Worm (Caenorhabditis elegans) whole organism, early embryonic: ENCODE data around the gene rbm-39.

Experiments
- B0310.2 ChIP-seq: sonication (generic microtip); optimal IDR thresholded peaks from 2 replicates; lab custom pipeline; 2016; ENCODE audit warnings: mild to moderate bottlenecking, missing genetic modification characterization, missing compliant biosample characterization
- F13C5.2 ChIP-seq: sonication (generic microtip); optimal IDR thresholded peaks from 2 replicates; lab custom pipeline; 2017; ENCODE audit warnings: mild to moderate bottlenecking, missing genetic modification characterization, inconsistent platforms, missing compliant biosample characterization
- aly-1 ChIP-seq: sonication (generic microtip); optimal IDR thresholded peaks from 2 replicates; lab custom pipeline; 2016; ENCODE audit warnings: missing genetic modification characterization, missing compliant biosample characterization
- ama-1 ChIP-seq: fragments of 150-350 bp; optimal IDR thresholded peaks from 2 replicates; lab custom pipeline; 2014
- ceh-13 ChIP-seq: fragments of 200-800 bp; sonication (Bioruptor generic); optimal IDR thresholded peaks from 2 replicates; lab custom pipeline; 2018; ENCODE audit warnings: mild to moderate bottlenecking, missing genetic modification characterization, missing compliant biosample characterization
- ceh-36 ChIP-seq: sonication (generic microtip); optimal IDR thresholded peaks from 2 replicates; lab custom pipeline; 2016; ENCODE audit warnings: missing genetic modification characterization, inconsistent platforms, missing compliant biosample characterization
- ets-7 ChIP-seq: sonication (generic microtip); optimal IDR thresholded peaks from 2 replicates; lab custom pipeline; 2016; ENCODE audit warnings: missing genotype, missing genetic modification characterization, missing compliant biosample characterization
- flt-1 ChIP-seq: fragments of 200-800 bp; sonication (Bioruptor generic); IDR thresholded peaks from 2 replicates; pipeline ENCODE4 v1.3.6; 2022; ENCODE audit warnings: missing genetic modification characterization, missing compliant biosample characterization
- hmbx-1 ChIP-seq: sonication (generic microtip); optimal IDR thresholded peaks from 2 replicates; lab custom pipeline; 2016; ENCODE audit warnings: mild to moderate bottlenecking, missing genetic modification characterization, missing compliant biosample characterization
- hmg-4 ChIP-seq: fragments of 200-800 bp; sonication (Bioruptor generic); optimal IDR thresholded peaks from 2 replicates; lab custom pipeline; 2018; ENCODE audit warnings: mild to moderate bottlenecking, missing genetic modification characterization, missing compliant biosample characterization
- hnd-1 ChIP-seq: sonication (generic microtip); optimal IDR thresholded peaks from 2 replicates; lab custom pipeline; 2016; ENCODE audit warnings: missing genetic modification characterization, missing compliant biosample characterization
- pes-1 ChIP-seq: fragments of 200-800 bp; sonication (Bioruptor generic); IDR thresholded peaks from 2 replicates; pipeline ENCODE4 v1.3.6; 2022; ENCODE audit warnings: missing genetic modification reagents, missing genetic modification characterization, missing compliant biosample characterization
- scrt-1 ChIP-seq: fragments of 200-800 bp; sonication (Bioruptor generic); IDR thresholded peaks from 2 replicates; pipeline ENCODE4 v1.3.6; 2022; ENCODE audit warnings: missing genetic modification characterization, missing compliant biosample characterization
- sea-1 ChIP-seq: fragments of 200-800 bp; sonication (Bioruptor generic); conservative IDR thresholded peaks from 2 replicates; pipeline ENCODE4 v1.3.6; 2022; ENCODE audit warnings: missing genetic modification characterization, missing compliant biosample characterization
- tbx-11 ChIP-seq: fragments of 200-800 bp; sonication (Bioruptor generic); IDR thresholded peaks from 2 replicates; pipeline ENCODE4 v1.3.6; 2022; ENCODE audit warnings: missing genetic modification characterization, missing compliant biosample characterization
- tbx-37 ChIP-seq: fragments of 200-800 bp; sonication (Bioruptor generic); conservative IDR thresholded peaks from 2 replicates; pipeline ENCODE4 v1.3.6; 2022; ENCODE audit warnings: missing genetic modification reagents, missing genetic modification characterization, missing compliant biosample characterization
- tra-4 ChIP-seq: sonication (generic microtip); optimal IDR thresholded peaks from 2 replicates; lab custom pipeline; 2017; ENCODE audit warnings: missing genetic modification characterization, missing compliant biosample characterization

rbm-39 gene

DNA sequence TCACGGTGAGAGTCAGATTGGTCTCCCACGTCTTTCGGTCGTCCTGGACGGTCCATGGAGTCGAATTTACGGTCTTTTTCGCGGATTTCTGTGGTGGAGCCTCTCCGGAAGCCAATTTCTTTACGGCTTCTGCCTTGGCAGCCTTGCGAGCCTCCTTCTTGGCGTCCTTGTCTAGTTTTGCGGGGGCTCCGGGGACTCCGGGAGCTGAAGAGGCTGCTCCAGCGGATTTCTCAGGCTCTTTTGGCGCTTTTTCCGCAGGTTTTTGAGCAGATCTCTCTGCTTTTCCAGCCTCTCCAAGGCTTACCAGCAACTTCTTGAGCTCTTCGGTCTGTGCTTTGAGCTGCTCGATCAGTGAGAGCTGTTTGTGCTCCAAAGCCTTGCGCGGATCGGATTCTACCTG lies 43.3 kb downstream of the rbm-39 start:
- TF ChIP-seq tbx-37 (GFP tag; lab: Robert Waterston, UW) (no peak), ets-7 (tag; lab: Kevin White, UChicago) (no peak), flt-1 (GFP tag; lab: Robert Waterston, UW) (no peak), ceh-36 (tag; lab: Kevin White, UChicago) (no peak), tra-4 (tag; lab: Kevin White, UChicago) (no peak), hmbx-1 (no peak), tbx-11 (no peak), aly-1 (tag; lab: Kevin White, UChicago) (no peak), hmg-4 (GFP tag; lab: Kevin White, UChicago) (no peak), scrt-1 (GFP tag; lab: Robert Waterston, UW) (no peak), B0310.2 (tag; lab: Kevin White, UChicago) (no peak), F13C5.2 (tag; lab: Kevin White, UChicago) (no peak), hnd-1 (tag; lab: Kevin White, UChicago) (no peak), sea-1 (no peak), pes-1 (GFP tag; lab: Robert Waterston, UW) (no peak), ceh-13 (GFP tag; lab: Kevin White, UChicago) (no peak)

DNA sequence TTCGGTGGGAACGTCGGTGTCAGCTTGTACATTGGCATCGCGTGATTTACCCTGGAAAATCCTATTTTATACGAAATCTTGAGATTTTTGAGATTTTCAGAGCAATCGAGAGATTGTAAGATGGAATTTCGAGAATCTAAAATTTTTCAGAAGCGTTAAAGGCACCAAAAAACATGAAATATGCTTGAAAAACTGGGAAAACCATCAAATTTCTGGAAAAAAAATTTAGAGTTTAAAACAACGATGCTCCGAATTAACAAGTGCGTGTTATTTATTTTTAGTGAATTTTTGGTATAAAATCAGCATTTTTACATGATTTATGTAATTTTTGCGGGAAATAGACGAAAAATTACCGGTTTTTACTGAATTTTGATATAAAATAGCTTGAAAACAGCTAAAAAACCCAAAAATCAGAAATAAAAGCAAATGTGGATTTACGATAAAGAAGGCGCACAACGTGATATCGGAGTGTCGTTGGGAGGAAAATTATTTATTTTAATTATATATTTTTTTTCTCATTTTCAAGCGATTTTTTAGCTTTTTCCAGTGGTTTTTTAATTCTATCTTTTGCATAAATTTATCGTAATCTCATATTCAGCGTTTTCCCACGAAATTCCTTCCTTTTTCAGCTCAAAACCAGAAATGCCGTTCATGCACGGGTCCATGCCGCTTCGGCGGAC lies 44.0 kb downstream of the rbm-39 start, which contains the start of the genes Y55F3AM.13 and mrps-25:
Y55F3AM.13 (minus strand) TSS at position 51 of the 680 bp plus-strand sequence.
mrps-25 (plus strand) TSS at position 630 of the 680 bp plus-strand sequence.
- TF ChIP-seq ets-7 (tag; lab: Kevin White, UChicago) (no peak), flt-1 (GFP tag; lab: Robert Waterston, UW) (no peak), pes-1 (GFP tag; lab: Robert Waterston, UW) (no peak)

DNA sequence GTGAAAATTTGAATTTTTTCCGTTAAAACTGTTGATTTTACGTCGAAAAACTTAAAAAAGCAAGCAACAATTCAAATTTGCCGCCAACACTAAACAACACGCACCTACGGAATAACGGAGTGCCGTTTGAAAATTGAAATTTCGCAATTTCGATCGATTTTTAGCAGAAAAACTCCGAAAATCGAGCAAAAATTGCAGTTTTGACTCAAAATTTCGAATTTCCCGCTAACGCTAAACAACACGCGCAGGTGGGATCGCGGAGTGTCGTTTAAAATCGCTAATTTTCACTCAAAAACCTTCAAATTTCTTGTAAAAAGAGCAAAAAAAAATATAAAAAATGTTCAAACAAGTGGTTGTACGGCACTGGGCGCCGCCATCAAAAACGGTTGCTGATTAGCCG lies 46.1 kb downstream of the rbm-39 start:
- no peak for TF ChIP-seq ceh-36 (tag; lab: Kevin White, UChicago)
- TF ChIP-seq F13C5.2 (tag; lab: Kevin White, UChicago), result no peak
- no peak for TF ChIP-seq hnd-1 (tag; lab: Kevin White, UChicago)
- no peak for TF ChIP-seq aly-1 (tag; lab: Kevin White, UChicago)
- no peak for TF ChIP-seq flt-1 (GFP tag; lab: Robert Waterston, UW)
- no peak for TF ChIP-seq tbx-37 (GFP tag; lab: Robert Waterston, UW)
- TF ChIP-seq ets-7 (tag; lab: Kevin White, UChicago), result no peak
- no peak for TF ChIP-seq B0310.2 (tag; lab: Kevin White, UChicago)
- TF ChIP-seq scrt-1 (GFP tag; lab: Robert Waterston, UW), result no peak
- TF ChIP-seq hmg-4 (GFP tag; lab: Kevin White, UChicago), result no peak
- no peak for TF ChIP-seq sea-1
- no peak for TF ChIP-seq tbx-11
- no peak for TF ChIP-seq ceh-13 (GFP tag; lab: Kevin White, UChicago)
- TF ChIP-seq ama-1 (lab: Kevin White, UChicago), result no peak
- no peak for TF ChIP-seq tra-4 (tag; lab: Kevin White, UChicago)
- TF ChIP-seq pes-1 (GFP tag; lab: Robert Waterston, UW), result no peak
- TF ChIP-seq hmbx-1, result no peak

DNA sequence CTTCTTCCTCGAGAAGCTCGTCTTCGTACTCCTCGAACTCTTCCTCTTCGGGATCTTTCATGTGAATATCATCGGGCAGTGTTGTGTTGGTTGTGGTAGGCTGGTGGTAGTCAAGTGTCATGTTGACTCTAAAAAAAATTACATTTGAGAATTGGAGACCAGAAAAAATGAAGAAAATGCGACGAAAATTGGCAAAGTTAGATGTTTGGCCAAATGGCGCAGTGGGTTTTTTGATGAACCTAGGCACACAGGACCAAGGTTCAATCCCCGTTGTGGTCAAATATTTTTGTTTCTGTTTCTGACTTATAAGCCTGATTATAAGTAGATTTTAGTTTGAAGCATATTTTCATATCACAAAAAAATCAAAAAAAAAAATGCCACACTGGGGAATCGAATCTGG lies 50.6 kb downstream of the rbm-39 start:
- TF ChIP-seq tra-4 (tag; lab: Kevin White, UChicago) (no peak), F13C5.2 (tag; lab: Kevin White, UChicago) (no peak), ceh-36 (tag; lab: Kevin White, UChicago) (no peak), scrt-1 (GFP tag; lab: Robert Waterston, UW) (no peak), sea-1 (no peak), ceh-13 (GFP tag; lab: Kevin White, UChicago) (no peak), aly-1 (tag; lab: Kevin White, UChicago) (no peak), tbx-37 (GFP tag; lab: Robert Waterston, UW) (no peak), hnd-1 (tag; lab: Kevin White, UChicago) (no peak), ets-7 (tag; lab: Kevin White, UChicago) (no peak), tbx-11 (no peak), flt-1 (GFP tag; lab: Robert Waterston, UW) (no peak), pes-1 (GFP tag; lab: Robert Waterston, UW) (no peak), ama-1 (lab: Kevin White, UChicago) (no peak)

DNA sequence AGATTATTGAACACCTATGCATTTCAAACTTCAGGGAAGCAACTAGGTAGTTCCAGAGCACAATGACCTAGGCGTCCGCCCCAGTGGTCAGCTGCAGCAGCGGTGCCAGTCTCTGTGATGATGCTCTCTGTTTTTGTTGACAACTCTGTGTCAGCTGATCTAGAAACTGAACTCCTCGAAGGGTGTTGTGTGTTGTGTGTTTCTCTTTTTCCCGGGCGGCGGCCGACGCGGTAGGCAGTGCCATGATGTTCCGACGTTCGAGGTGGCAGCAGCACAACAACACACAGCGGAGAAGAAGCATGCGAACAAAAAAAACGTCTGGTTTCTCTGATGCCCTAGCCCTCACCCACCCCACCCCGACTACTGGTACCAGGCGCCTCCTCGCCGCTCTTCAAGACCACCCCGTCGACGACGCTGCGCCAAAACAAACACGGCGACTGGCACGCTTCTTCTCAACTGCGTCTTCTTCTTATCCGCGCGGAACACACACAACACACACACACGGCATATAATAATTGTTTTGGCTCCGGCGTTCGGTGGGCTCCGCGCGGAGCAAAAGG lies 51.9 kb downstream of the rbm-39 start:
- no peak for TF ChIP-seq tra-4 (tag; lab: Kevin White, UChicago)
- TF ChIP-seq hmg-4 (GFP tag; lab: Kevin White, UChicago), result no peak
- TF ChIP-seq ceh-36 (tag; lab: Kevin White, UChicago), result no peak
- no peak for TF ChIP-seq aly-1 (tag; lab: Kevin White, UChicago)
- TF ChIP-seq ceh-13 (GFP tag; lab: Kevin White, UChicago), result no peak
- TF ChIP-seq pes-1 (GFP tag; lab: Robert Waterston, UW), result no peak
- TF ChIP-seq F13C5.2 (tag; lab: Kevin White, UChicago), result no peak
- no peak for TF ChIP-seq tbx-11
- no peak for TF ChIP-seq B0310.2 (tag; lab: Kevin White, UChicago)
- no peak for TF ChIP-seq scrt-1 (GFP tag; lab: Robert Waterston, UW)
- TF ChIP-seq hnd-1 (tag; lab: Kevin White, UChicago), result no peak
- TF ChIP-seq sea-1, result no peak
- TF ChIP-seq flt-1 (GFP tag; lab: Robert Waterston, UW), result no peak
- TF ChIP-seq tbx-37 (GFP tag; lab: Robert Waterston, UW), result no peak
- no peak for TF ChIP-seq ama-1 (lab: Kevin White, UChicago)

DNA sequence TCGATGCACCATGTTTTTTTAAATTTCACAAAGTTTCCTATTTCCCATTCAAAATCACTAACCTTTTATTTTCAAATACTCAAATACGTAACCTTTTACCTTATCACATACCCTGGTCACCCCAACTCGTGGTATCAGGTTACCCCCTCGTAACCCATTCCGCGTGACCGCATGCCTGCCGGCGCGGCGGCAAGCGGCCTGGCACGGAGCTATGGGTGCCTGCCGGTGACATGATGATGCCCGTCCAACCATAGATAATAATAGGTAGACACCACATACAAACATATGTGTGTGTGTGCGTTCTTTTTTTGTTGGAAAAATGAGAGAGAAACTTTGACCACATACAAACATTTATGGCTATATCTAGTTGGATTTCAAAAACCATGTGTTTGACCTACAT lies 53.1 kb downstream of the rbm-39 start:
- no peak for TF ChIP-seq ceh-36 (tag; lab: Kevin White, UChicago)
- TF ChIP-seq hnd-1 (tag; lab: Kevin White, UChicago), result no peak
- TF ChIP-seq tbx-11, result no peak
- TF ChIP-seq sea-1, result no peak
- TF ChIP-seq ama-1 (lab: Kevin White, UChicago), result no peak
- no peak for TF ChIP-seq hmg-4 (GFP tag; lab: Kevin White, UChicago)
